Fruit fly (Drosophila melanogaster) whole organism, embryonic: Measurements from ENCODE around the gene mthl1.

Source experiments
- ATbp ChIP-seq: fragments of 200-800 bp; sonication (Bioruptor generic); optimal IDR thresholded peaks from 2 replicates; lab custom pipeline; 2017; ENCODE audit warnings: missing biosample characterization, mild to moderate bottlenecking, missing genetic modification characterization, missing genetic modification reagents
- Aef1 ChIP-seq: fragments of 200-800 bp; sonication (Bioruptor generic); IDR thresholded peaks from 3 replicates; pipeline ENCODE4 v1.3.6; 2022; ENCODE audit warnings: missing biosample characterization, missing genetic modification characterization
- Bgb ChIP-seq: fragments of 200-800 bp; sonication (Bioruptor generic); IDR thresholded peaks from 2 replicates; pipeline ENCODE4 v1.3.6; 2022; ENCODE audit warnings: missing biosample characterization, missing genetic modification characterization; ENCODE audit not compliant: partially characterized antibody
- CG10979 ChIP-seq: fragments of 200-800 bp; sonication (Bioruptor generic); optimal IDR thresholded peaks from 2 replicates; lab custom pipeline; 2018; ENCODE audit warnings: missing biosample characterization, mild to moderate bottlenecking, missing genetic modification characterization, moderate library complexity
- CG11093 ChIP-seq: fragments of 200-800 bp; sonication (Bioruptor generic); IDR thresholded peaks from 3 replicates; pipeline ENCODE4 v1.3.6; 2022; ENCODE audit warnings: missing biosample characterization, missing genetic modification characterization
- CG11247 ChIP-seq: fragments of 200-800 bp; sonication (Bioruptor generic); IDR thresholded peaks from 2 replicates; pipeline ENCODE4 v1.3.6; 2022; ENCODE audit warnings: missing biosample characterization, missing genetic modification characterization
- CG11695 ChIP-seq: fragments of 200-800 bp; sonication (Bioruptor generic); IDR thresholded peaks from 3 replicates; pipeline ENCODE4 v1.3.6; 2022; ENCODE audit warnings: missing biosample characterization, missing genetic modification characterization
- CG13894 ChIP-seq: fragments of 200-800 bp; sonication (Bioruptor generic); optimal IDR thresholded peaks from 3 replicates; lab custom pipeline; 2018; ENCODE audit warnings: missing biosample characterization, mild to moderate bottlenecking, missing genetic modification characterization, moderate library complexity
- CG17568 ChIP-seq: fragments of 200-800 bp; sonication (Bioruptor generic); optimal IDR thresholded peaks from 2 replicates; lab custom pipeline; 2018; ENCODE audit warnings: missing biosample characterization, mild to moderate bottlenecking, missing genetic modification characterization, moderate library complexity
- CG17802 ChIP-seq: fragments of 200-800 bp; sonication (Bioruptor generic); optimal IDR thresholded peaks from 2 replicates; lab custom pipeline; 2018; ENCODE audit warnings: missing biosample characterization, mild to moderate bottlenecking, missing genetic modification characterization, moderate library complexity
- CG17912 ChIP-seq: fragments of 200-800 bp; sonication (Bioruptor generic); optimal IDR thresholded peaks from 2 replicates; lab custom pipeline; 2018; ENCODE audit warnings: missing biosample characterization, mild to moderate bottlenecking, missing genetic modification characterization
- CG18476 ChIP-seq: fragments of 200-800 bp; sonication (Bioruptor generic); optimal IDR thresholded peaks from 2 replicates; lab custom pipeline; 2016; ENCODE audit warnings: missing biosample characterization, mild to moderate bottlenecking, missing genetic modification characterization
- CG2129 ChIP-seq: fragments of 200-800 bp; sonication (Bioruptor generic); IDR thresholded peaks from 2 replicates; pipeline ENCODE4 v1.3.6; 2022; ENCODE audit warnings: missing biosample characterization, missing genetic modification characterization; ENCODE audit not compliant: partially characterized antibody
- CG42726 ChIP-seq: fragments of 200-800 bp; sonication (Bioruptor generic); IDR thresholded peaks from 2 replicates; pipeline ENCODE4 v1.3.6; 2022; ENCODE audit warnings: missing biosample characterization, missing genetic modification characterization; ENCODE audit not compliant: partially characterized antibody
- CG43689 ChIP-seq: fragments of 200-800 bp; sonication (Bioruptor generic); IDR thresholded peaks from 2 replicates; pipeline ENCODE4 v1.3.6; 2022; ENCODE audit warnings: missing biosample characterization, missing genetic modification characterization
- CG6791 ChIP-seq: fragments of 200-800 bp; sonication (Bioruptor generic); IDR thresholded peaks from 3 replicates; pipeline ENCODE4 v1.3.6; 2022; ENCODE audit warnings: missing biosample characterization, missing genetic modification characterization; ENCODE audit not compliant: partially characterized antibody
- CG7745 ChIP-seq: fragments of 200-800 bp; sonication (Bioruptor generic); optimal IDR thresholded peaks from 2 replicates; lab custom pipeline; 2018; ENCODE audit warnings: missing biosample characterization, mild to moderate bottlenecking, missing genetic modification characterization, moderate library complexity
- CG7963 ChIP-seq: fragments of 200-800 bp; sonication (Bioruptor generic); IDR thresholded peaks from 3 replicates; pipeline ENCODE4 v1.3.6; 2022; ENCODE audit warnings: missing biosample characterization, missing genetic modification characterization; ENCODE audit not compliant: partially characterized antibody
- CG9437 ChIP-seq: fragments of 200-800 bp; sonication (Bioruptor generic); optimal IDR thresholded peaks from 2 replicates; lab custom pipeline; 2018; ENCODE audit warnings: missing biosample characterization, mild to moderate bottlenecking, missing genetic modification characterization
- CrebB ChIP-seq: fragments of 200-800 bp; sonication (Bioruptor generic); optimal IDR thresholded peaks from 3 replicates; lab custom pipeline; 2018; ENCODE audit warnings: missing biosample characterization, mild to moderate bottlenecking, missing genetic modification characterization
- Deaf1 ChIP-seq: fragments of 200-800 bp; optimal IDR thresholded peaks from 3 replicates; lab custom pipeline; 2019; ENCODE audit warnings: missing biosample characterization, mild to moderate bottlenecking, missing genetic modification characterization, moderate library complexity
- Doc2 ChIP-seq: fragments of 200-800 bp; sonication (Bioruptor generic); IDR thresholded peaks from 2 replicates; pipeline ENCODE4 v1.3.6; 2022; ENCODE audit warnings: missing biosample characterization, missing genetic modification characterization
- HLH54F ChIP-seq: fragments of 200-800 bp; sonication (Bioruptor generic); optimal IDR thresholded peaks from 3 replicates; lab custom pipeline; 2016; ENCODE audit warnings: missing biosample characterization, missing genetic modification characterization
- Hand ChIP-seq: fragments of 200-800 bp; sonication (Bioruptor generic); optimal IDR thresholded peaks from 2 replicates; lab custom pipeline; 2017; ENCODE audit warnings: mild to moderate bottlenecking, missing biosample characterization, missing genetic modification reagents, missing genetic modification characterization
- HmgZ ChIP-seq: fragments of 200-800 bp; sonication (Bioruptor generic); optimal IDR thresholded peaks from 2 replicates; lab custom pipeline; 2018; ENCODE audit warnings: missing biosample characterization, mild to moderate bottlenecking, missing genetic modification characterization
- Hr51 ChIP-seq, 2 experiments: fragments of 200-800 bp; sonication (Bioruptor generic); optimal IDR thresholded peaks; 2 replicates in 1 of 2; 3 replicates in 1 of 2; lab custom pipeline; 2016 to 2018; ENCODE audit warnings: missing biosample characterization in 2 of 2, missing genetic modification characterization in 2 of 2, mild to moderate bottlenecking in 1 of 2, moderate library complexity in 1 of 2
- Lhr ChIP-seq: fragments of 200-800 bp; sonication (Bioruptor generic); optimal IDR thresholded peaks from 3 replicates; lab custom pipeline; 2017; ENCODE audit warnings: mild to moderate bottlenecking, missing biosample characterization, missing genetic modification reagents, missing genetic modification characterization
- Med ChIP-seq: fragments of 200-800 bp; sonication (Bioruptor generic); peaks from one replicate; lab custom pipeline; 2016; ENCODE audit warnings: missing biosample characterization, missing genetic modification characterization, mild to moderate bottlenecking, inconsistent platforms, moderate library complexity
- NK7.1 ChIP-seq: fragments of 200-800 bp; sonication (Bioruptor generic); optimal IDR thresholded peaks from 3 replicates; lab custom pipeline; 2016; ENCODE audit warnings: missing biosample characterization, missing genetic modification characterization
- Neu2 ChIP-seq: fragments of 200-800 bp; sonication (Bioruptor generic); optimal IDR thresholded peaks from 3 replicates; lab custom pipeline; 2016; ENCODE audit warnings: missing biosample characterization, missing genetic modification characterization, borderline replicate concordance
- NfI ChIP-seq: fragments of 200-800 bp; sonication (Bioruptor generic); optimal IDR thresholded peaks from 3 replicates; lab custom pipeline; 2018; ENCODE audit warnings: missing biosample characterization, mild to moderate bottlenecking, missing genetic modification characterization, moderate library complexity
- Ptx1 ChIP-seq: fragments of 200-800 bp; sonication (Bioruptor generic); IDR thresholded peaks from 2 replicates; pipeline ENCODE4 v1.3.6; 2022; ENCODE audit warnings: missing biosample characterization, missing genetic modification characterization
- Sry-δ ChIP-seq: fragments of 200-800 bp; sonication (Bioruptor generic); optimal IDR thresholded peaks from 2 replicates; lab custom pipeline; 2016; ENCODE audit warnings: missing biosample characterization, missing genetic modification characterization
- ac ChIP-seq: fragments of 200-800 bp; sonication (Bioruptor generic); optimal IDR thresholded peaks from 3 replicates; lab custom pipeline; 2017; ENCODE audit warnings: missing biosample characterization, mild to moderate bottlenecking, missing genetic modification characterization
- ash1 ChIP-seq: fragments of 200-800 bp; sonication (Bioruptor generic); optimal IDR thresholded peaks from 2 replicates; lab custom pipeline; 2018; ENCODE audit warnings: missing biosample characterization, mild to moderate bottlenecking, missing genetic modification characterization
- cad ChIP-seq: fragments of >200 bp; optimal IDR thresholded peaks from 2 replicates; lab custom pipeline; 2017; ENCODE audit warnings: missing biosample characterization, missing genetic modification characterization
- cg ChIP-seq: fragments of 200-800 bp; sonication (Bioruptor generic); optimal IDR thresholded peaks from 3 replicates; lab custom pipeline; 2019; ENCODE audit warnings: missing biosample characterization, mild to moderate bottlenecking, missing genetic modification characterization, moderate library complexity
- dimm ChIP-seq: fragments of 200-800 bp; sonication (Bioruptor generic); IDR thresholded peaks from 2 replicates; pipeline ENCODE4 v1.3.6; 2022; ENCODE audit warnings: missing biosample characterization, missing genetic modification characterization
- ems ChIP-seq: fragments of 200-800 bp; sonication (Bioruptor generic); optimal IDR thresholded peaks from 3 replicates; lab custom pipeline; 2016; ENCODE audit warnings: missing biosample characterization, missing genetic modification characterization
- exex ChIP-seq: fragments of 200-800 bp; sonication (Bioruptor generic); optimal IDR thresholded peaks from 4 replicates; lab custom pipeline; 2018; ENCODE audit warnings: missing biosample characterization, mild to moderate bottlenecking, missing genetic modification characterization, moderate library complexity
- gt ChIP-seq: fragments of 200-800 bp; sonication (Bioruptor generic); IDR thresholded peaks from 2 replicates; pipeline ENCODE4 v1.3.6; 2022; ENCODE audit warnings: missing biosample characterization, missing genetic modification characterization
- ham ChIP-seq: fragments of 200-800 bp; sonication (Bioruptor generic); IDR thresholded peaks from 2 replicates; pipeline ENCODE4 v1.3.6; 2022; ENCODE audit warnings: missing biosample characterization, missing genetic modification characterization
- otp ChIP-seq: fragments of 200-800 bp; sonication (Bioruptor generic); IDR thresholded peaks from 3 replicates; pipeline ENCODE4, ENCODE4 v1.3.6; 2022; ENCODE audit warnings: missing biosample characterization, missing genetic modification characterization
- pum ChIP-seq: fragments of 200-800 bp; sonication (Bioruptor generic); optimal IDR thresholded peaks from 2 replicates; lab custom pipeline; 2016; ENCODE audit warnings: missing biosample characterization, missing genetic modification characterization
- pzg ChIP-seq: fragments of 200-800 bp; sonication (Bioruptor generic); optimal IDR thresholded peaks from 3 replicates; lab custom pipeline; 2018; ENCODE audit warnings: missing biosample characterization, mild to moderate bottlenecking, missing genetic modification characterization, moderate library complexity
- salm ChIP-seq: fragments of 200-800 bp; sonication (Bioruptor generic); optimal IDR thresholded peaks from 2 replicates; lab custom pipeline; 2018; ENCODE audit warnings: missing biosample characterization, mild to moderate bottlenecking, missing genetic modification characterization
- vfl ChIP-seq: fragments of 200-800 bp; sonication (Bioruptor generic); optimal IDR thresholded peaks from 2 replicates; lab custom pipeline; 2016; ENCODE audit warnings: missing biosample characterization, missing genetic modification characterization
- zen ChIP-seq: fragments of 200-800 bp; sonication (Bioruptor generic); optimal IDR thresholded peaks from 3 replicates; lab custom pipeline; 2018; ENCODE audit warnings: missing biosample characterization, mild to moderate bottlenecking, missing genetic modification characterization, moderate library complexity
- zf30C ChIP-seq: fragments of 200-800 bp; sonication (Bioruptor generic); optimal IDR thresholded peaks from 3 replicates; lab custom pipeline; 2018; ENCODE audit warnings: missing biosample characterization, mild to moderate bottlenecking, missing genetic modification characterization

mthl1 gene

DNA sequence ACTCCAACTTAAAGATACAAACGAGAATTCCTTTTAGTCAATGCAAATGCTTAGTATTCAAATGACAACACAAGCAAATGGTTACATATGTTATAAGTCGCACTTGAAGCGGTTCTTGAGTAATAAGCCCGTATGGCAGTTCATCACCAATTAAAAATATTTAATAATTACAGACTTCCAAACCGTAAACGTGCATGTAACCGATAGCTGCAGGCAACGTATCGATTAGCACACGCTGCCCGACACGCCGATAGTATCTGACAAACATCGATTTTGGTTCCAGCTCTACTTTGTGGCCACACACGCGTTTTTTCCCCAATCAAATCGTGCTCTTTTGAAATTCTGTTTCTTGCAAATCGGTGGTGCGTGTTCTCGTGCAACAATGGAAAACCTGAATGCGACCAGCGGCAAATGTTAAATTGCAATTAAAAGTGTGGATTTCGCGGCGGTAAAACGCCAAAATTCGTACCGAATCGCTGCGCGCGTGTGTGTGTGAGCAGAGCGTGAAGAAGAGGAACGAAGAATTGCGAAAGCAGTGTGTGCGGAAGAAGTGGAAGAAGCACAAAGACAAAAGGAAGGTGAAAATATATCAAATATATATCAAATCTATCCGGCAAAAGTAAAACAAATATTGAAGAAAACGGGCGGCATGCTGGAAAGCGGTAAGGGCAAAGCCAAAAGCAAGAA, 41.6 kb upstream of the mthl1 start, which contains the start of the genes CG9784 and Nup153 (continued):
- TF ChIP-seq HLH54F (GFP tag; lab: Kevin White, UChicago), result no peak
- no peak for TF ChIP-seq otp
- TF ChIP-seq CG17568 (GFP tag; lab: Kevin White, UChicago), result no peak
- no peak for TF ChIP-seq CG13894 (tag; lab: Kevin White, UChicago)
- no peak for TF ChIP-seq NK7.1 (GFP tag; lab: Kevin White, UChicago)
- TF ChIP-seq Hr51 (GFP tag; optimal IDR thresholded peaks at IDR 0.05; lab: Kevin White, UChicago), result no peak
- peak; percentile 34 for TF ChIP-seq HmgZ (tag; lab: Kevin White, UChicago)
- TF ChIP-seq cad, result no peak
- no peak for TF ChIP-seq CG11093
- TF ChIP-seq CG17912 (GFP tag; lab: Kevin White, UChicago), result no peak
- TF ChIP-seq dimm, result no peak
- no peak for TF ChIP-seq exex (tag; lab: Kevin White, UChicago)
- TF ChIP-seq gt (GFP tag; lab: Robert Waterston, UW), result no peak
- no peak for TF ChIP-seq CG17802 (tag; lab: Kevin White, UChicago)
- no peak for TF ChIP-seq CG11247 (GFP tag; lab: Robert Waterston, UW)
- no peak for TF ChIP-seq salm (tag; lab: Kevin White, UChicago)
- TF ChIP-seq Med (GFP tag; lab: Kevin White, UChicago), result peak; percentile 29
- no peak for TF ChIP-seq ash1
- TF ChIP-seq ATbp (GFP tag; lab: Kevin White, UChicago), result no peak
- no peak for TF ChIP-seq Hand
- peak; percentile 76 for TF ChIP-seq CG2129
- TF ChIP-seq Sry-δ, result peak; percentile 84
- no peak for TF ChIP-seq CG11695 (GFP tag; lab: Robert Waterston, UW)
- TF ChIP-seq pum (GFP tag; lab: Kevin White, UChicago), result no peak
- TF ChIP-seq pzg (GFP tag; lab: Kevin White, UChicago), result peak; percentile 59
- no peak for TF ChIP-seq zf30C (GFP tag; lab: Kevin White, UChicago)
- no peak for TF ChIP-seq Ptx1
- TF ChIP-seq Lhr (GFP tag; lab: Kevin White, UChicago), result no peak
- no peak for TF ChIP-seq NfI (GFP tag; lab: Kevin White, UChicago)
- no peak for TF ChIP-seq Doc2
- TF ChIP-seq CG18476 (GFP tag; lab: Kevin White, UChicago), result no peak
- no peak for TF ChIP-seq CG43689 (GFP tag; lab: Robert Waterston, UW)
- TF ChIP-seq CG7745 (tag; lab: Kevin White, UChicago), result no peak
- peak; percentile 89 for TF ChIP-seq CG42726
- TF ChIP-seq CG7963 (GFP tag; lab: Robert Waterston, UW), result peak; percentile 95
- TF ChIP-seq ac, result no peak
- TF ChIP-seq Neu2 (GFP tag; lab: Kevin White, UChicago), result no peak
- TF ChIP-seq CrebB (tag; lab: Kevin White, UChicago), result no peak
- peak; percentile 98 for TF ChIP-seq CG6791
- no peak for TF ChIP-seq CG9437 (GFP tag; lab: Kevin White, UChicago)
- TF ChIP-seq Aef1 (GFP tag; lab: Robert Waterston, UW), result no peak
- TF ChIP-seq vfl, result no peak
- no peak for TF ChIP-seq CG10979 (tag; lab: Kevin White, UChicago)
- peak; percentile 97 for TF ChIP-seq Bgb (GFP tag; lab: Robert Waterston, UW)
- no peak for TF ChIP-seq Deaf1 (tag; lab: Kevin White, UChicago)
- no peak for TF ChIP-seq ham (GFP tag; lab: Robert Waterston, UW)
- no peak for TF ChIP-seq zen (tag; lab: Kevin White, UChicago)
- TF ChIP-seq cg (GFP tag; lab: Kevin White, UChicago), result peak; percentile 33
- TF ChIP-seq ems (GFP tag; lab: Kevin White, UChicago), result no peak
